Fruit fly (Drosophila melanogaster) whole organism, prepupa: ENCODE results near the gene dsx-c73A.

ENCODE experiments used
- Blimp-1 ChIP-seq: fragments of 200-800 bp; sonication (Bioruptor generic); optimal IDR thresholded peaks from 3 replicates; lab custom pipeline; 2017; ENCODE audit warnings: missing biosample characterization, missing genetic modification characterization, mild to moderate bottlenecking, moderate library complexity, missing genetic modification reagents
- CG10669 ChIP-seq: fragments of 200-800 bp; sonication (Bioruptor generic); optimal IDR thresholded peaks from 3 replicates; lab custom pipeline; 2018; ENCODE audit warnings: missing biosample characterization, mild to moderate bottlenecking, missing genetic modification characterization, moderate library complexity
- CG11294 ChIP-seq: fragments of 200-800 bp; sonication (Bioruptor generic); IDR thresholded peaks from 2 replicates; pipeline ENCODE4 v1.3.6; 2022; ENCODE audit warnings: missing biosample characterization, missing genetic modification characterization
- CG11762 ChIP-seq: fragments of 200-800 bp; sonication (Bioruptor generic); optimal IDR thresholded peaks from 3 replicates; lab custom pipeline; 2016; ENCODE audit warnings: missing biosample characterization, missing genetic modification characterization; ENCODE audit not compliant: insufficient read depth
- CG15336 ChIP-seq: fragments of 200-800 bp; sonication (Bioruptor generic); IDR thresholded peaks from 2 replicates; pipeline ENCODE4 v1.3.6; 2022; ENCODE audit warnings: missing biosample characterization, missing genetic modification characterization
- CG1621 ChIP-seq: fragments of 200-800 bp; sonication (Bioruptor generic); optimal IDR thresholded peaks from 3 replicates; lab custom pipeline; 2018; ENCODE audit warnings: missing biosample characterization, mild to moderate bottlenecking, missing genetic modification characterization
- CG16779 ChIP-seq: fragments of 200-800 bp; sonication (Bioruptor generic); optimal IDR thresholded peaks from 3 replicates; lab custom pipeline; 2017; ENCODE audit warnings: missing biosample characterization, mild to moderate bottlenecking, missing genetic modification characterization
- CG3032 ChIP-seq: fragments of 200-800 bp; optimal IDR thresholded peaks from 2 replicates; lab custom pipeline; 2019; ENCODE audit warnings: missing biosample characterization, mild to moderate bottlenecking, missing genetic modification characterization, moderate library complexity
- CG31627 ChIP-seq: fragments of 200-800 bp; sonication (Bioruptor generic); optimal IDR thresholded peaks from 3 replicates; lab custom pipeline; 2016; ENCODE audit warnings: missing biosample characterization, missing genetic modification characterization
- CG32006 ChIP-seq: fragments of 200-800 bp; sonication (Bioruptor generic); optimal IDR thresholded peaks from 3 replicates; lab custom pipeline; 2017; ENCODE audit warnings: missing biosample characterization, mild to moderate bottlenecking, missing genetic modification characterization
- CG34406 ChIP-seq: fragments of 200-800 bp; sonication (Bioruptor generic); optimal IDR thresholded peaks from 3 replicates; lab custom pipeline; 2016; ENCODE audit warnings: missing biosample characterization, missing genetic modification characterization
- CG3919 ChIP-seq: fragments of 200-800 bp; sonication (Bioruptor generic); optimal IDR thresholded peaks from 3 replicates; lab custom pipeline; 2016; ENCODE audit warnings: missing biosample characterization, missing genetic modification characterization
- CG4318 ChIP-seq: fragments of 200-800 bp; sonication (Bioruptor generic); optimal IDR thresholded peaks from 3 replicates; lab custom pipeline; 2017; ENCODE audit warnings: missing biosample characterization, mild to moderate bottlenecking, missing genetic modification characterization
- CG6163 ChIP-seq: fragments of 200-800 bp; sonication (Bioruptor generic); IDR thresholded peaks from 3 replicates; pipeline ENCODE4 v1.3.6; 2022; ENCODE audit warnings: missing biosample characterization, missing genetic modification characterization
- CG6792 ChIP-seq: fragments of 200-800 bp; sonication (Bioruptor generic); optimal IDR thresholded peaks from 3 replicates; lab custom pipeline; 2016; ENCODE audit warnings: missing biosample characterization, missing genetic modification characterization
- CG6854 ChIP-seq: fragments of 200-800 bp; sonication (Bioruptor generic); optimal IDR thresholded peaks from 2 replicates; lab custom pipeline; 2017; ENCODE audit warnings: missing biosample characterization, mild to moderate bottlenecking, missing genetic modification characterization
- CG7368 ChIP-seq: fragments of 200-800 bp; sonication (Bioruptor generic); optimal IDR thresholded peaks from 3 replicates; lab custom pipeline; 2016; ENCODE audit warnings: missing biosample characterization, missing genetic modification characterization
- CG8119 ChIP-seq: fragments of 200-800 bp; sonication (Bioruptor generic); IDR thresholded peaks from 3 replicates; pipeline ENCODE4 v1.3.6; 2022; ENCODE audit warnings: missing biosample characterization, missing genetic modification characterization
- CG8319 ChIP-seq: fragments of 200-800 bp; sonication (Bioruptor generic); optimal IDR thresholded peaks from 3 replicates; lab custom pipeline; 2016; ENCODE audit warnings: missing biosample characterization, missing genetic modification characterization
- Eip75B ChIP-seq: fragments of 200-800 bp; sonication (Bioruptor generic); optimal IDR thresholded peaks from 3 replicates; lab custom pipeline; 2016; ENCODE audit warnings: missing biosample characterization, missing genetic modification characterization
- Eip78C ChIP-seq: fragments of 200-800 bp; sonication (Bioruptor generic); peaks from one replicate; lab custom pipeline; 2016; ENCODE audit warnings: missing biosample characterization, missing genetic modification characterization
- Eip93F ChIP-seq: fragments of 200-800 bp; sonication (Bioruptor generic); optimal IDR thresholded peaks from 2 replicates; lab custom pipeline; 2016; ENCODE audit warnings: missing biosample characterization, mild to moderate bottlenecking, missing genetic modification characterization
- Ets96B ChIP-seq: fragments of 200-800 bp; optimal IDR thresholded peaks from 2 replicates; lab custom pipeline; 2019; ENCODE audit warnings: missing biosample characterization, mild to moderate bottlenecking, missing genetic modification characterization, moderate library complexity
- Hr38 ChIP-seq: sonication (Bioruptor generic); optimal IDR thresholded peaks from 2 replicates; lab custom pipeline; 2016; ENCODE audit warnings: missing biosample characterization, missing genetic modification characterization
- Hr39 ChIP-seq: fragments of 200-800 bp; sonication (Bioruptor generic); optimal IDR thresholded peaks from 2 replicates; lab custom pipeline; 2016; ENCODE audit warnings: missing biosample characterization, missing genetic modification characterization
- Hr4 ChIP-seq: fragments of 200-800 bp; sonication (Bioruptor generic); optimal IDR thresholded peaks from 3 replicates; lab custom pipeline; 2016; ENCODE audit warnings: missing biosample characterization, missing genetic modification characterization
- Lpt ChIP-seq: fragments of 200-800 bp; sonication (Bioruptor generic); optimal IDR thresholded peaks from 3 replicates; lab custom pipeline; 2016; ENCODE audit warnings: missing biosample characterization, missing genetic modification characterization
- Met ChIP-seq: fragments of 200-800 bp; sonication (Bioruptor generic); optimal IDR thresholded peaks from 3 replicates; lab custom pipeline; 2016; ENCODE audit warnings: missing biosample characterization, missing genetic modification characterization
- OdsH ChIP-seq: fragments of 200-800 bp; sonication (Bioruptor generic); optimal IDR thresholded peaks from 3 replicates; lab custom pipeline; 2016; ENCODE audit warnings: missing biosample characterization, missing genetic modification characterization
- Sox102F ChIP-seq: fragments of 200-800 bp; sonication (Bioruptor generic); optimal IDR thresholded peaks from 2 replicates; lab custom pipeline; 2016; ENCODE audit warnings: missing biosample characterization, mild to moderate bottlenecking, missing genetic modification characterization
- Sox14 ChIP-seq: fragments of 200-800 bp; sonication (Bioruptor generic); optimal IDR thresholded peaks from 3 replicates; lab custom pipeline; 2016; ENCODE audit warnings: missing biosample characterization, missing genetic modification characterization
- Sox15 ChIP-seq: fragments of 200-800 bp; sonication (Bioruptor generic); optimal IDR thresholded peaks from 3 replicates; lab custom pipeline; 2016; ENCODE audit warnings: missing biosample characterization, missing genetic modification characterization
- achi ChIP-seq: fragments of 200-800 bp; sonication (Bioruptor generic); optimal IDR thresholded peaks from 3 replicates; lab custom pipeline; 2016; ENCODE audit warnings: missing biosample characterization, missing genetic modification characterization
- acj6 ChIP-seq: fragments of 200-800 bp; sonication (Bioruptor generic); optimal IDR thresholded peaks from 3 replicates; lab custom pipeline; 2016; ENCODE audit warnings: missing biosample characterization, missing genetic modification characterization
- cyc ChIP-seq: fragments of 200-800 bp; sonication (Bioruptor generic); optimal IDR thresholded peaks from 3 replicates; lab custom pipeline; 2016; ENCODE audit warnings: missing biosample characterization, missing genetic modification characterization
- dac ChIP-seq: fragments of 200-800 bp; sonication (Bioruptor generic); optimal IDR thresholded peaks from 2 replicates; lab custom pipeline; 2017; ENCODE audit warnings: missing biosample characterization, mild to moderate bottlenecking, missing genetic modification characterization
- dsx ChIP-seq: fragments of 200-800 bp; optimal IDR thresholded peaks from 3 replicates; lab custom pipeline; 2019; ENCODE audit warnings: missing biosample characterization, mild to moderate bottlenecking, missing genetic modification characterization, moderate library complexity; ENCODE audit not compliant: poor library complexity, severe bottlenecking
- eg ChIP-seq: fragments of 200-800 bp; sonication (Bioruptor generic); IDR thresholded peaks from 3 replicates; pipeline ENCODE4 v1.3.6; 2022; ENCODE audit warnings: missing biosample characterization, missing genetic modification characterization
- esn ChIP-seq: fragments of 200-800 bp; sonication (Bioruptor generic); optimal IDR thresholded peaks from 2 replicates; lab custom pipeline; 2016; ENCODE audit warnings: missing biosample characterization, mild to moderate bottlenecking, missing genetic modification characterization, moderate library complexity
- fd59A ChIP-seq: fragments of 200-800 bp; sonication (Bioruptor generic); optimal IDR thresholded peaks from 2 replicates; lab custom pipeline; 2017; ENCODE audit warnings: missing biosample characterization, mild to moderate bottlenecking, missing genetic modification characterization, missing genetic modification reagents
- fd85E ChIP-seq: fragments of 200-800 bp; sonication (Bioruptor generic); optimal IDR thresholded peaks from 3 replicates; lab custom pipeline; 2016; ENCODE audit warnings: missing biosample characterization, missing genetic modification characterization
- fkh ChIP-seq: fragments of 200-800 bp; sonication (Bioruptor generic); optimal IDR thresholded peaks from 3 replicates; lab custom pipeline; 2017; ENCODE audit warnings: missing biosample characterization, mild to moderate bottlenecking, missing genetic modification characterization, moderate library complexity
- lz ChIP-seq: fragments of 200-800 bp; sonication (Bioruptor generic); optimal IDR thresholded peaks from 3 replicates; lab custom pipeline; 2016; ENCODE audit warnings: missing biosample characterization, missing genetic modification characterization
- net ChIP-seq: fragments of 200-800 bp; sonication (Bioruptor generic); optimal IDR thresholded peaks from 3 replicates; lab custom pipeline; 2016; ENCODE audit warnings: missing biosample characterization, missing genetic modification characterization
- pdm3 ChIP-seq: fragments of 200-800 bp; sonication (Bioruptor generic); optimal IDR thresholded peaks from 3 replicates; lab custom pipeline; 2016; ENCODE audit warnings: missing biosample characterization, missing genetic modification characterization
- svp ChIP-seq: fragments of 200-800 bp; sonication (Bioruptor generic); peaks from one replicate; lab custom pipeline; 2016; ENCODE audit warnings: missing biosample characterization, missing genetic modification characterization
- topi ChIP-seq: fragments of 200-800 bp; sonication (Bioruptor generic); optimal IDR thresholded peaks from 3 replicates; lab custom pipeline; 2016; ENCODE audit warnings: missing biosample characterization, missing genetic modification characterization
- vri ChIP-seq: fragments of 200-800 bp; sonication (Bioruptor generic); optimal IDR thresholded peaks from 3 replicates; lab custom pipeline; 2016; ENCODE audit warnings: missing biosample characterization, mild to moderate bottlenecking, missing genetic modification characterization

Gene dsx-c73A

dm6 chr3L:16483524-16484370, 32.0 kb upstream of the dsx-c73A start, which contains the start of gene aos (continued):
- TF ChIP-seq CG16779 (tag; lab: Kevin White, UChicago) (peak; percentile 75), net (peak; percentile 91), Eip78C (peak; percentile 43), CG8319 (GFP tag; lab: Kevin White, UChicago) (peak; percentile 72), Hr39 (peak; percentile 78), cyc (peak; percentile 84), topi (GFP tag; lab: Kevin White, UChicago) (peak; percentile 77), Eip75B (peak; percentile 71), CG7368 (GFP tag; lab: Kevin White, UChicago) (peak; percentile 84), CG32006 (GFP tag; lab: Kevin White, UChicago) (peak; percentile 98), Sox102F (peak; percentile 83)
- TF ChIP-seq, all 60 proteins: peak for 58

- TF ChIP-seq topi (GFP tag; lab: Kevin White, UChicago), result peak; percentile 16
- peak; percentile 58 for TF ChIP-seq acj6
- TF ChIP-seq pdm3 (GFP tag; lab: Kevin White, UChicago), result peak; percentile 72
- peak; percentile 75 for TF ChIP-seq net
- TF ChIP-seq Lpt (GFP tag; lab: Kevin White, UChicago), result peak; percentile 84
- peak; percentile 72 for TF ChIP-seq CG11294
- TF ChIP-seq Hr38 (GFP tag; lab: Kevin White, UChicago), result no peak
- TF ChIP-seq CG6792 (GFP tag; lab: Kevin White, UChicago), result peak; percentile 58
- TF ChIP-seq CG8319 (GFP tag; lab: Kevin White, UChicago), result peak; percentile 45
- TF ChIP-seq vri (GFP tag; lab: Kevin White, UChicago), result no peak
- TF ChIP-seq svp (GFP tag; lab: Kevin White, UChicago), result no peak
- peak; percentile 34 for TF ChIP-seq fd59A (GFP tag; lab: Kevin White, UChicago)
- peak; percentile 42 for TF ChIP-seq Sox14
- TF ChIP-seq cyc, result no peak
- TF ChIP-seq OdsH (GFP tag; lab: Kevin White, UChicago), result peak; percentile 79
- TF ChIP-seq Ets96B, result peak; percentile 50
- TF ChIP-seq CG34406 (GFP tag; lab: Kevin White, UChicago), result peak; percentile 44
- TF ChIP-seq CG3919 (GFP tag; lab: Kevin White, UChicago), result peak; percentile 66
- TF ChIP-seq achi (GFP tag; lab: Kevin White, UChicago), result peak; percentile 75
- TF ChIP-seq Blimp-1, result no peak
- peak; percentile 35 for TF ChIP-seq lz
- TF ChIP-seq fkh (GFP tag; lab: Kevin White, UChicago), result no peak
- TF ChIP-seq CG6163, result peak; percentile 78
- no peak for TF ChIP-seq Eip93F (GFP tag; lab: Kevin White, UChicago)
- TF ChIP-seq CG3032 (tag; lab: Kevin White, UChicago), result peak; percentile 55
- peak; percentile 33 for TF ChIP-seq Sox15 (GFP tag; lab: Kevin White, UChicago)
- TF ChIP-seq CG16779 (tag; lab: Kevin White, UChicago), result peak; percentile 46
- peak; percentile 91 for TF ChIP-seq CG15336 (GFP tag; lab: Robert Waterston, UW)
- peak; percentile 11 for TF ChIP-seq CG1621
- peak; percentile 88 for TF ChIP-seq eg (GFP tag; lab: Robert Waterston, UW)
- TF ChIP-seq dac (GFP tag; lab: Kevin White, UChicago), result peak; percentile 79
- TF ChIP-seq CG10669 (GFP tag; lab: Kevin White, UChicago), result peak; percentile 30
- TF ChIP-seq CG4318 (GFP tag; lab: Kevin White, UChicago), result peak; percentile 79
- TF ChIP-seq CG32006 (GFP tag; lab: Kevin White, UChicago), result peak; percentile 88
- peak; percentile 5 for TF ChIP-seq esn (GFP tag; lab: Kevin White, UChicago)
- no peak for TF ChIP-seq CG31627 (GFP tag; lab: Kevin White, UChicago)
- peak; percentile 93 for TF ChIP-seq Eip78C
- peak; percentile 57 for TF ChIP-seq CG7368 (GFP tag; lab: Kevin White, UChicago)
- peak; percentile 93 for TF ChIP-seq Hr4 (GFP tag; lab: Kevin White, UChicago)
- no peak for TF ChIP-seq fd85E (GFP tag; lab: Kevin White, UChicago)
- TF ChIP-seq Met, result no peak
- peak; percentile 88 for TF ChIP-seq CG8119
- TF ChIP-seq dsx (GFP tag; lab: Kevin White, UChicago), result peak; percentile 36
- peak; percentile 62 for TF ChIP-seq CG11762
- no peak for TF ChIP-seq CG6854 (GFP tag; lab: Kevin White, UChicago)
These were observed 30.4 kb upstream of the dsx-c73A start for dm6 chr3L:16482167-16482566.
